Worm (Caenorhabditis elegans) whole organism, L1 larva: ENCODE results near the gene bnc-1.
A peak's percentile ranks its signal among the peaks of the same experiment; 100 is the strongest.

Experiments used
- aly-2 ChIP-seq: fragments of 150-350 bp; optimal IDR thresholded peaks from 2 replicates; lab custom pipeline; 2014; ENCODE audit warnings: missing biosample characterization, missing genetic modification characterization
- ama-1 ChIP-seq: fragments of 150-350 bp; optimal IDR thresholded peaks from 2 replicates; lab custom pipeline; 2014
- ceh-82 ChIP-seq, 3 experiments: fragments of 150-350 bp in 1 of 3; sonication (generic microtip) in 2 of 3; optimal IDR thresholded peaks; 2 replicates each; lab custom pipeline; 2014 to 2017; ENCODE audit warnings: missing biosample characterization in 3 of 3, missing genetic modification characterization in 3 of 3
- ces-1 ChIP-seq: fragments of 150-350 bp; optimal IDR thresholded peaks from 2 replicates; lab custom pipeline; 2014; ENCODE audit warnings: missing biosample characterization, missing genetic modification reagents, missing genetic modification characterization
- hpl-2 ChIP-seq: fragments of 150-350 bp; optimal IDR thresholded peaks from 2 replicates; lab custom pipeline; 2014; ENCODE audit warnings: missing biosample characterization, missing genetic modification reagents, missing genetic modification characterization
- lin-39 ChIP-seq: fragments of 150-350 bp; optimal IDR thresholded peaks from 2 replicates; lab custom pipeline; 2014; ENCODE audit warnings: missing biosample characterization, missing genetic modification reagents, missing genetic modification characterization
- lsy-2 ChIP-seq, 2 experiments: fragments of 150-350 bp; optimal IDR thresholded peaks; 2 replicates each; lab custom pipeline; 2014; ENCODE audit warnings: missing biosample characterization in 2 of 2, missing genetic modification characterization in 2 of 2
- nhr-11 ChIP-seq: fragments of 150-350 bp; optimal IDR thresholded peaks from 2 replicates; lab custom pipeline; 2014; ENCODE audit warnings: missing biosample characterization, missing genetic modification characterization
- nhr-77 ChIP-seq: fragments of 150-350 bp; optimal IDR thresholded peaks from 2 replicates; lab custom pipeline; 2014; ENCODE audit warnings: missing biosample characterization, missing genetic modification characterization
- pag-3 ChIP-seq: sonication (generic microtip); optimal IDR thresholded peaks from 2 replicates; lab custom pipeline; 2017; ENCODE audit warnings: missing genetic modification characterization, mild to moderate bottlenecking, missing compliant biosample characterization, antibody characterized with exemption, borderline replicate concordance; ENCODE audit not compliant: insufficient read depth
- pax-3 ChIP-seq: fragments of 200-800 bp; sonication (Bioruptor generic); optimal IDR thresholded peaks from 2 replicates; lab custom pipeline; 2018; ENCODE audit warnings: mild to moderate bottlenecking, missing genetic modification characterization, moderate library complexity, missing compliant biosample characterization
- zag-1 ChIP-seq: fragments of 150-350 bp; optimal IDR thresholded peaks from 2 replicates; lab custom pipeline; 2014; ENCODE audit warnings: missing biosample characterization, missing genetic modification characterization

- TF ChIP-seq ces-1 (GFP tag; lab: Kevin White, UChicago) (no peak), pax-3 (tag; lab: Kevin White, UChicago) (no peak), hpl-2 (GFP tag; lab: Kevin White, UChicago) (no peak), nhr-11 (tag; lab: Kevin White, UChicago) (no peak), nhr-77 (tag; lab: Kevin White, UChicago) (peak; percentile 64), lsy-2 (tag; optimal IDR thresholded peaks at IDR 0.05; lab: Kevin White, UChicago) (peak; percentile 56 to 85), pag-3 (tag; lab: Kevin White, UChicago) (no peak), aly-2 (tag; lab: Kevin White, UChicago) (no peak), ama-1 (lab: Kevin White, UChicago) (peak; percentile 35), ceh-82 (tag; optimal IDR thresholded peaks at IDR 0.05; lab: Kevin White, UChicago) (peak; percentile 5 to 28 (median 19)), zag-1 (no peak), lin-39 (tag; lab: Kevin White, UChicago) (no peak)
These were observed 23.3 kb upstream of the bnc-1 start for ce11 chrV:12300166-12300565.
